Fruit fly (Drosophila melanogaster) S2 (cell line): ENCODE results near the gene CG13891.

Source experiments
- CG8478 ChIP-seq: fragments of >200 bp; optimal IDR thresholded peaks from 2 replicates; lab custom pipeline; 2018
- CTCF ChIP-seq, 2 experiments: fragments of >200 bp; optimal IDR thresholded peaks; 2 replicates each; lab custom pipeline; 2018

DNA sequence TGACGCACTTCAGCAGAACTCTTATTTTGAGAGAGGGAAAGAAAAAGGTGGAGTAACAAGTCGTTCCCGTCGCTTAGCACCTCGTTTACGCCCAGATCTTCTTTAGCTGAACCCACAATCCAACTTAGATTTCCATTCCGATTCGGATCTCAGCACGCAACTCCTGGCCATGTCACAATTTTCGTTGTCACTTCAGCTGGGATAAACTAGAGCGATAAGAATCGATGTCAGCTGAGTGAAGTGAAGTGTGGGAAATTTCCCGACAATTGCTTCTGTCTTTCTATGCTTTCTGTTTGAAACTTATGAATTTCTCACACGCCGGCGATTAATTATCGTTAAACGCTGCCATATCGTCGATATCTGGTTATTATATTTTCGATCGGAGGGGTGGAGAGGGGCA lies 22.7 kb upstream of the CG13891 start:
- TF ChIP-seq CG8478 (lab: Kevin White, UChicago) (no peak), CTCF (optimal IDR thresholded peaks at IDR 0.05; lab: Kevin White, UChicago) (no peak)
